Fruit fly (Drosophila melanogaster) Kc167 (cell line): Measurements from ENCODE around the gene CG6660.

ENCODE experiments used
- insv ChIP-seq: fragments of >200 bp; optimal IDR thresholded peaks from 3 replicates; lab custom pipeline; 2018; ENCODE audit warnings: missing external identifiers
- psq ChIP-seq: fragments of >200 bp; optimal IDR thresholded peaks from 2 replicates; lab custom pipeline; 2017; ENCODE audit warnings: missing external identifiers
- ttk ChIP-seq: sonication (Bioruptor generic); optimal IDR thresholded peaks from 2 replicates; lab custom pipeline; 2017; ENCODE audit warnings: missing external identifiers

- no peak for TF ChIP-seq psq (lab: Kevin White, UChicago)
- TF ChIP-seq ttk (lab: Kevin White, UChicago) = no peak
- TF ChIP-seq insv (lab: Kevin White, UChicago) = no peak
Observed at dm6 chr3R:22877610-22878009, 45.5 kb upstream of the CG6660 start.
